Fruit fly (Drosophila melanogaster) whole organism, embryonic: ENCODE data around the gene TotZ.

Experiments
- Atf6 ChIP-seq: fragments of 200-800 bp; sonication (Bioruptor generic); IDR thresholded peaks from 2 replicates; pipeline ENCODE4 v1.3.6; 2022; ENCODE audit warnings: missing biosample characterization, missing genetic modification characterization
- BtbVII ChIP-seq: fragments of 200-800 bp; sonication (Bioruptor generic); optimal IDR thresholded peaks from 3 replicates; lab custom pipeline; 2017; ENCODE audit warnings: missing biosample characterization, mild to moderate bottlenecking, missing genetic modification characterization
- Bteb2 ChIP-seq: fragments of 200-800 bp; sonication (Bioruptor generic); optimal IDR thresholded peaks from 2 replicates; lab custom pipeline; 2016; ENCODE audit warnings: missing biosample characterization, missing genetic modification characterization
- CG10147 ChIP-seq: fragments of 200-800 bp; sonication (Bioruptor generic); optimal IDR thresholded peaks from 2 replicates; lab custom pipeline; 2019; ENCODE audit warnings: missing biosample characterization, mild to moderate bottlenecking, missing genetic modification characterization, moderate library complexity
- CG11456 ChIP-seq: fragments of 200-800 bp; sonication (Bioruptor generic); IDR thresholded peaks from 3 replicates; pipeline ENCODE4 v1.3.6; 2022; ENCODE audit warnings: missing biosample characterization, missing genetic modification characterization
- CG12299 ChIP-seq: fragments of 200-800 bp; sonication (Bioruptor generic); optimal IDR thresholded peaks from 2 replicates; lab custom pipeline; 2018; ENCODE audit warnings: missing biosample characterization, mild to moderate bottlenecking, missing genetic modification characterization
- CG1233 ChIP-seq: fragments of 200-800 bp; sonication (Bioruptor generic); optimal IDR thresholded peaks from 4 replicates; lab custom pipeline; 2018; ENCODE audit warnings: missing biosample characterization, mild to moderate bottlenecking, missing genetic modification characterization
- CG12391 ChIP-seq: fragments of 200-800 bp; sonication (Bioruptor generic); optimal IDR thresholded peaks from 3 replicates; lab custom pipeline; 2018; ENCODE audit warnings: missing biosample characterization, mild to moderate bottlenecking, missing genetic modification characterization, moderate library complexity
- CG13894 ChIP-seq: fragments of 200-800 bp; sonication (Bioruptor generic); optimal IDR thresholded peaks from 3 replicates; lab custom pipeline; 2018; ENCODE audit warnings: missing biosample characterization, mild to moderate bottlenecking, missing genetic modification characterization, moderate library complexity
- CG15011 ChIP-seq: fragments of 200-800 bp; sonication (Bioruptor generic); optimal IDR thresholded peaks from 3 replicates; lab custom pipeline; 2018; ENCODE audit warnings: missing biosample characterization, mild to moderate bottlenecking, missing genetic modification characterization
- CG18262 ChIP-seq: fragments of 200-800 bp; optimal IDR thresholded peaks from 3 replicates; lab custom pipeline; 2019; ENCODE audit warnings: missing biosample characterization, mild to moderate bottlenecking, missing genetic modification characterization, moderate library complexity
- CG31365 ChIP-seq: fragments of 200-800 bp; sonication (Bioruptor generic); optimal IDR thresholded peaks from 2 replicates; lab custom pipeline; 2018; ENCODE audit warnings: missing biosample characterization, mild to moderate bottlenecking, missing genetic modification characterization
- CG33213 ChIP-seq: fragments of 200-800 bp; sonication (Bioruptor generic); optimal IDR thresholded peaks from 3 replicates; lab custom pipeline; 2016; ENCODE audit warnings: missing biosample characterization, missing genetic modification characterization
- CG3838 ChIP-seq: fragments of 200-800 bp; sonication (Bioruptor generic); optimal IDR thresholded peaks from 3 replicates; lab custom pipeline; 2016; ENCODE audit warnings: missing biosample characterization, missing genetic modification characterization
- CG4282 ChIP-seq: fragments of 200-800 bp; sonication (Bioruptor generic); optimal IDR thresholded peaks from 2 replicates; lab custom pipeline; 2016; ENCODE audit warnings: missing biosample characterization, missing genetic modification characterization
- CG8290 ChIP-seq, 3 experiments: fragments of 200-800 bp; sonication (Bioruptor generic); optimal IDR thresholded peaks; 2 replicates each; lab custom pipeline; 2016 to 2019; ENCODE audit warnings: missing biosample characterization in 3 of 3, missing genetic modification characterization in 3 of 3, mild to moderate bottlenecking in 2 of 3, moderate library complexity in 1 of 3
- CG9437 ChIP-seq: fragments of 200-800 bp; sonication (Bioruptor generic); optimal IDR thresholded peaks from 2 replicates; lab custom pipeline; 2018; ENCODE audit warnings: missing biosample characterization, mild to moderate bottlenecking, missing genetic modification characterization
- CG9817 ChIP-seq: fragments of 200-800 bp; sonication (Bioruptor generic); optimal IDR thresholded peaks from 2 replicates; lab custom pipeline; 2018; ENCODE audit warnings: missing biosample characterization, mild to moderate bottlenecking, missing genetic modification characterization, moderate library complexity
- Camta ChIP-seq: fragments of 200-800 bp; sonication (Bioruptor generic); optimal IDR thresholded peaks from 2 replicates; lab custom pipeline; 2016; ENCODE audit warnings: missing biosample characterization, missing genetic modification characterization
- CoRest ChIP-seq: fragments of 200-800 bp; sonication (Bioruptor generic); optimal IDR thresholded peaks from 3 replicates; lab custom pipeline; 2018; ENCODE audit warnings: missing biosample characterization, mild to moderate bottlenecking, missing genetic modification characterization, moderate library complexity
- D19A ChIP-seq: fragments of 200-800 bp; optimal IDR thresholded peaks from 3 replicates; lab custom pipeline; 2019; ENCODE audit warnings: missing biosample characterization, mild to moderate bottlenecking, missing genetic modification characterization, moderate library complexity
- Elba2 ChIP-seq: fragments of 200-800 bp; sonication (Bioruptor generic); optimal IDR thresholded peaks from 3 replicates; lab custom pipeline; 2016; ENCODE audit warnings: missing biosample characterization, missing genetic modification characterization
- Fer3 ChIP-seq: fragments of 200-800 bp; sonication (Bioruptor generic); optimal IDR thresholded peaks from 2 replicates; lab custom pipeline; 2018; ENCODE audit warnings: missing biosample characterization, mild to moderate bottlenecking, missing genetic modification characterization, moderate library complexity
- Gug ChIP-seq: fragments of 200-800 bp; sonication (Bioruptor generic); IDR thresholded peaks from 4 replicates; pipeline ENCODE4 v1.3.6; 2022; ENCODE audit warnings: missing biosample characterization, missing genetic modification characterization
- HLH3B ChIP-seq: fragments of 200-800 bp; sonication (Bioruptor generic); IDR thresholded peaks from 2 replicates; pipeline ENCODE4 v1.3.6; 2022; ENCODE audit warnings: missing biosample characterization, missing genetic modification characterization
- HLH4C ChIP-seq: fragments of 200-800 bp; sonication (Bioruptor generic); IDR thresholded peaks from 3 replicates; pipeline ENCODE4 v1.3.6; 2022; ENCODE audit warnings: missing biosample characterization, missing genetic modification characterization; ENCODE audit not compliant: partially characterized antibody
- HLHmδ ChIP-seq: fragments of 200-800 bp; sonication (Bioruptor generic); optimal IDR thresholded peaks from 2 replicates; lab custom pipeline; 2018; ENCODE audit warnings: missing biosample characterization, mild to moderate bottlenecking, missing genetic modification characterization, moderate library complexity
- Lpt ChIP-seq: fragments of >200 bp; optimal IDR thresholded peaks from 2 replicates; lab custom pipeline; 2018; ENCODE audit warnings: missing biosample characterization, missing genetic modification characterization
- MESR4 ChIP-seq: fragments of 200-800 bp; sonication (Bioruptor generic); optimal IDR thresholded peaks from 2 replicates; lab custom pipeline; 2018; ENCODE audit warnings: missing biosample characterization, mild to moderate bottlenecking, missing genetic modification characterization, moderate library complexity
- Mad ChIP-seq: fragments of 200-800 bp; sonication (Bioruptor generic); optimal IDR thresholded peaks from 2 replicates; lab custom pipeline; 2016; ENCODE audit warnings: missing biosample characterization, missing genetic modification characterization
- Mrtf ChIP-seq: fragments of 200-800 bp; sonication (Bioruptor generic); IDR thresholded peaks from 3 replicates; pipeline ENCODE4 v1.3.6; 2022; ENCODE audit warnings: missing biosample characterization, missing genetic modification characterization
- Myb ChIP-seq: fragments of 200-800 bp; sonication (Bioruptor generic); optimal IDR thresholded peaks from 2 replicates; lab custom pipeline; 2016; ENCODE audit warnings: missing biosample characterization, missing genetic modification characterization
- NC2β ChIP-seq: fragments of 200-800 bp; sonication (Bioruptor generic); optimal IDR thresholded peaks from 2 replicates; lab custom pipeline; 2016; ENCODE audit warnings: missing biosample characterization, missing genetic modification characterization
- Pdp1 ChIP-seq, 2 experiments: fragments of 200-800 bp; sonication (Bioruptor generic); optimal IDR thresholded peaks; 3 replicates each; lab custom pipeline; 2016; ENCODE audit warnings: missing biosample characterization in 2 of 2, missing genetic modification characterization in 2 of 2, mild to moderate bottlenecking in 1 of 2, moderate library complexity in 1 of 2
- Side ChIP-seq: fragments of 200-800 bp; sonication (Bioruptor generic); optimal IDR thresholded peaks from 2 replicates; lab custom pipeline; 2016; ENCODE audit warnings: missing biosample characterization, missing genetic modification characterization
- Sin3A ChIP-seq: fragments of >200 bp; optimal IDR thresholded peaks from 2 replicates; lab custom pipeline; 2018
- Sox102F ChIP-seq: fragments of 200-800 bp; sonication (Bioruptor generic); optimal IDR thresholded peaks from 2 replicates; lab custom pipeline; 2018; ENCODE audit warnings: missing biosample characterization, mild to moderate bottlenecking, missing genetic modification characterization, moderate library complexity
- Sry-δ ChIP-seq: fragments of 200-800 bp; sonication (Bioruptor generic); optimal IDR thresholded peaks from 2 replicates; lab custom pipeline; 2016; ENCODE audit warnings: missing biosample characterization, missing genetic modification characterization
- Stat92E ChIP-seq, 3 experiments: fragments of >200 bp in 2 of 3; fragments of 200-800 bp in 1 of 3; sonication (Bioruptor generic) in 1 of 3; optimal IDR thresholded peaks; 2 replicates each; lab custom pipeline; 2017 to 2019; ENCODE audit warnings: missing biosample characterization in 3 of 3, missing genetic modification characterization in 3 of 3, mild to moderate bottlenecking in 1 of 3, moderate library complexity in 1 of 3
- chm ChIP-seq: fragments of 200-800 bp; sonication (Bioruptor generic); IDR thresholded peaks from 2 replicates; pipeline ENCODE4 v1.3.6; 2022; ENCODE audit warnings: missing biosample characterization, missing genetic modification characterization
- da ChIP-seq: fragments of 200-800 bp; sonication (Bioruptor generic); optimal IDR thresholded peaks from 2 replicates; lab custom pipeline; 2016; ENCODE audit warnings: missing biosample characterization, missing genetic modification characterization
- gem ChIP-seq: fragments of 200-800 bp; sonication (Bioruptor generic); optimal IDR thresholded peaks from 2 replicates; lab custom pipeline; 2019; ENCODE audit warnings: missing biosample characterization, mild to moderate bottlenecking, missing genetic modification characterization, moderate library complexity
- grau ChIP-seq: fragments of 200-800 bp; optimal IDR thresholded peaks from 3 replicates; lab custom pipeline; 2019; ENCODE audit warnings: missing biosample characterization, mild to moderate bottlenecking, missing genetic modification characterization, moderate library complexity
- insv ChIP-seq, 2 experiments: fragments of 200-800 bp; sonication (Bioruptor generic); optimal IDR thresholded peaks; 3 replicates each; lab custom pipeline; 2016 to 2018; ENCODE audit warnings: missing biosample characterization in 2 of 2, missing genetic modification characterization in 2 of 2
- lmd ChIP-seq: fragments of 200-800 bp; sonication (Bioruptor generic); IDR thresholded peaks from 2 replicates; pipeline ENCODE4 v1.3.6; 2022; ENCODE audit warnings: missing biosample characterization, missing genetic modification characterization
- pho ChIP-seq: fragments of 200-800 bp; sonication (Bioruptor generic); optimal IDR thresholded peaks from 2 replicates; lab custom pipeline; 2016; ENCODE audit warnings: missing biosample characterization, missing genetic modification characterization
- sc ChIP-seq, 3 experiments: fragments of >200 bp in 2 of 3; fragments of 200-800 bp in 1 of 3; sonication (Bioruptor generic) in 1 of 3; optimal IDR thresholded peaks; 2 replicates in 2 of 3; 3 replicates in 1 of 3; lab custom pipeline; 2017; ENCODE audit warnings: mild to moderate bottlenecking in 1 of 3, missing biosample characterization in 1 of 3, missing genetic modification characterization in 1 of 3, missing genetic modification reagents in 1 of 3
- seq ChIP-seq: fragments of 200-800 bp; sonication (Bioruptor generic); IDR thresholded peaks from 2 replicates; pipeline ENCODE4 v1.3.6; 2022; ENCODE audit warnings: missing biosample characterization, missing genetic modification characterization
- ttk ChIP-seq: fragments of 200-800 bp; sonication (Bioruptor generic); IDR thresholded peaks from 2 replicates; pipeline ENCODE4 v2.1.2; 2022; ENCODE audit warnings: missing biosample characterization, missing genetic modification characterization

TotZ gene

dm6 chr3R:20830153-20830695, 47.3 kb upstream of the TotZ start, which contains the start of gene Adss (continued):
- TF ChIP-seq Side (GFP tag; lab: Kevin White, UChicago) (peak; percentile 43), Lpt (GFP tag; lab: Kevin White, UChicago) (peak; percentile 46), Mad (peak; percentile 51), CG4282 (GFP tag; lab: Kevin White, UChicago) (no peak), seq (peak; percentile 41; the same call in 1 of the 2 replicates), CoRest (no peak), Myb (GFP tag; lab: Kevin White, UChicago) (peak; percentile 62), D19A (tag; lab: Kevin White, UChicago) (no peak), Sry-δ (GFP tag; lab: Kevin White, UChicago) (peak; percentile 12), Bteb2 (GFP tag; lab: Kevin White, UChicago) (no peak), HLHmδ (GFP tag; lab: Kevin White, UChicago) (peak; percentile 94), CG13894 (tag; lab: Kevin White, UChicago) (no peak), Sin3A (lab: Kevin White, UChicago) (no peak), Elba2 (GFP tag; lab: Kevin White, UChicago) (no peak), CG18262 (tag; lab: Kevin White, UChicago) (no peak), grau (peak; percentile 13), Mrtf (no peak; the same call in 2 of the 3 replicates), sc (optimal IDR thresholded peaks at IDR 0.05; lab: Kevin White, UChicago) (no peak), sc (GFP tag; optimal IDR thresholded peaks at IDR 0.05; lab: Kevin White, UChicago) (peak; percentile 15), Sox102F (GFP tag; lab: Kevin White, UChicago) (no peak), CG31365 (tag; lab: Kevin White, UChicago) (no peak), pho (GFP tag; lab: Kevin White, UChicago) (peak; percentile 10), CG11456 (GFP tag; lab: Robert Waterston, UW) (peak; percentile 67; the same call in 1 of the 3 replicates), BtbVII (GFP tag; lab: Kevin White, UChicago) (peak; percentile 43), Atf6 (GFP tag; lab: Robert Waterston, UW) (peak; percentile 56; the same call in 1 of the 2 replicates), CG8290 (GFP tag; optimal IDR thresholded peaks at IDR 0.05; lab: Kevin White, UChicago) (no peak), CG8290 (tag; optimal IDR thresholded peaks at IDR 0.05; lab: Kevin White, UChicago) (peak in 1 of 2 experiments; percentile 85), CG33213 (peak; percentile 41), insv (GFP tag; optimal IDR thresholded peaks at IDR 0.05; lab: Kevin White, UChicago) (peak in 1 of 2 experiments; percentile 6), CG3838 (no peak), CG1233 (GFP tag; lab: Kevin White, UChicago) (no peak), Gug (GFP tag; lab: Robert Waterston, UW) (peak; percentile 35; the same call in 1 of the 4 replicates), NC2β (GFP tag; lab: Kevin White, UChicago) (peak; percentile 42), HLH4C (GFP tag; lab: Robert Waterston, UW) (peak; percentile 23; the same call in 2 of the 3 replicates), Fer3 (tag; lab: Kevin White, UChicago) (peak; percentile 22), Stat92E (GFP tag; optimal IDR thresholded peaks at IDR 0.05; lab: Kevin White, UChicago) (peak in 1 of 3 experiments; percentile 43), CG15011 (GFP tag; lab: Kevin White, UChicago) (no peak), CG9817 (tag; lab: Kevin White, UChicago) (no peak), ttk (GFP tag; lab: Robert Waterston, UW) (0 out of 2 replicates have a peak, but pooled peaks have one; percentile 14), CG12299 (tag; lab: Kevin White, UChicago) (no peak), lmd (GFP tag; lab: Robert Waterston, UW) (peak; percentile 19; the same call in 1 of the 2 replicates), CG10147 (GFP tag; lab: Kevin White, UChicago) (no peak), Camta (GFP tag; lab: Kevin White, UChicago) (peak; percentile 15), MESR4 (GFP tag; lab: Kevin White, UChicago) (peak; percentile 71), CG12391 (tag; lab: Kevin White, UChicago) (peak; percentile 29), CG9437 (no peak), gem (tag; lab: Kevin White, UChicago) (no peak), HLH3B (GFP tag; lab: Robert Waterston, UW) (no peak; the same call in 1 of the 2 replicates), Pdp1 (GFP tag; optimal IDR thresholded peaks at IDR 0.05; lab: Kevin White, UChicago) (peak; percentile 7 to 29), da (no peak), chm (GFP tag; lab: Robert Waterston, UW) (no peak)
